Worm (Caenorhabditis elegans) whole organism, L4 larva: ENCODE measurements around the gene F13D11.4.

ENCODE experiments used
- D1046.2 ChIP-seq: fragments of 200-800 bp; sonication (Bioruptor generic); IDR thresholded peaks from 2 replicates; pipeline ENCODE4 v1.3.6; 2022; ENCODE audit warnings: missing genetic modification characterization, missing compliant biosample characterization
- F26F4.8 ChIP-seq: fragments of 200-800 bp; sonication (Bioruptor generic); conservative IDR thresholded peaks from 2 replicates; pipeline ENCODE4 v1.3.6; 2022; ENCODE audit warnings: missing genetic modification characterization, missing compliant biosample characterization
- F37D6.2 ChIP-seq: sonication (generic microtip); optimal IDR thresholded peaks from 2 replicates; lab custom pipeline; 2016; ENCODE audit warnings: mild to moderate bottlenecking, missing genetic modification characterization, missing compliant biosample characterization
- F44E2.7 ChIP-seq: fragments of 200-800 bp; sonication (Bioruptor generic); IDR thresholded peaks from 2 replicates; pipeline ENCODE4 v2.1.2; 2022; ENCODE audit warnings: missing genetic modification characterization, missing compliant biosample characterization
- T20F7.1 ChIP-seq: fragments of 200-800 bp; sonication (Bioruptor generic); optimal IDR thresholded peaks from 2 replicates; lab custom pipeline; 2018; ENCODE audit warnings: mild to moderate bottlenecking, missing genetic modification characterization, missing compliant biosample characterization
- Y48G9A.11 ChIP-seq: fragments of 200-800 bp; sonication (Bioruptor generic); IDR thresholded peaks from 2 replicates; pipeline ENCODE4 v1.3.6; 2022; ENCODE audit warnings: missing genetic modification reagents, missing genetic modification characterization, missing compliant biosample characterization
- Y75B8A.6 ChIP-seq: fragments of 200-800 bp; sonication (Bioruptor generic); IDR thresholded peaks from 2 replicates; pipeline ENCODE4 v1.3.6; 2022; ENCODE audit warnings: missing genetic modification reagents, missing genetic modification characterization, missing compliant biosample characterization
- aha-1 ChIP-seq: fragments of 150-350 bp; peaks from one replicate; lab custom pipeline; 2014; ENCODE audit warnings: missing biosample characterization, missing genetic modification characterization
- arid-1 ChIP-seq: fragments of 200-800 bp; sonication (Bioruptor generic); conservative IDR thresholded peaks from 2 replicates; pipeline ENCODE4 v1.3.6; 2022; ENCODE audit warnings: missing genetic modification reagents, missing genetic modification characterization, missing compliant biosample characterization
- attf-4 ChIP-seq: sonication (generic microtip); optimal IDR thresholded peaks from 3 replicates; lab custom pipeline; 2017; ENCODE audit warnings: missing biosample characterization, missing genetic modification characterization
- ceh-28 ChIP-seq: fragments of 150-350 bp; optimal IDR thresholded peaks from 2 replicates; lab custom pipeline; 2014; ENCODE audit warnings: missing biosample characterization, missing genetic modification reagents, missing genetic modification characterization
- ceh-82 ChIP-seq: sonication (generic microtip); optimal IDR thresholded peaks from 2 replicates; lab custom pipeline; 2017; ENCODE audit warnings: missing biosample characterization, missing genetic modification characterization
- ces-1 ChIP-seq: fragments of 150-350 bp; sonication (generic microtip); optimal IDR thresholded peaks from 4 replicates; lab custom pipeline; 2014; ENCODE audit warnings: missing biosample characterization, missing genetic modification reagents, missing genetic modification characterization
- cey-2 ChIP-seq: sonication (generic microtip); optimal IDR thresholded peaks from 3 replicates; lab custom pipeline; 2017; ENCODE audit warnings: missing genetic modification characterization, mild to moderate bottlenecking, missing compliant biosample characterization, antibody characterized with exemption, borderline replicate concordance; ENCODE audit not compliant: insufficient read depth
- ctbp-1 ChIP-seq: fragments of 200-800 bp; sonication (Bioruptor generic); IDR thresholded peaks from 2 replicates; pipeline ENCODE4 v1.3.6; 2022; ENCODE audit warnings: missing genetic modification reagents, missing genetic modification characterization, missing compliant biosample characterization
- daf-8 ChIP-seq: fragments of 200-800 bp; sonication (Bioruptor generic); IDR thresholded peaks from 2 replicates; pipeline ENCODE4 v1.3.6; 2022; ENCODE audit warnings: missing genetic modification characterization, missing compliant biosample characterization
- duxl-1 ChIP-seq: sonication (generic microtip); optimal IDR thresholded peaks from 2 replicates; lab custom pipeline; 2016; ENCODE audit warnings: mild to moderate bottlenecking, missing genetic modification characterization, moderate library complexity, missing compliant biosample characterization; ENCODE audit not compliant: poor library complexity
- egl-43 ChIP-seq: fragments of 200-800 bp; sonication (Bioruptor generic); IDR thresholded peaks from 2 replicates; pipeline ENCODE4 v1.3.6; 2022; ENCODE audit warnings: missing genetic modification reagents, missing genetic modification characterization, missing compliant biosample characterization
- hlh-11 ChIP-seq: fragments of 200-800 bp; sonication (Bioruptor generic); optimal IDR thresholded peaks from 2 replicates; lab custom pipeline; 2018; ENCODE audit warnings: mild to moderate bottlenecking, missing genetic modification characterization, missing compliant biosample characterization
- hlh-30 ChIP-seq: sonication (generic microtip); optimal IDR thresholded peaks from 2 replicates; lab custom pipeline; 2017; ENCODE audit warnings: antibody characterized with exemption, mild to moderate bottlenecking, missing genetic modification characterization, missing compliant biosample characterization; ENCODE audit not compliant: insufficient read depth
- jun-1 ChIP-seq: fragments of 150-350 bp; optimal IDR thresholded peaks from 2 replicates; lab custom pipeline; 2014; ENCODE audit warnings: missing biosample characterization, missing genetic modification reagents, missing genetic modification characterization
- lim-7 ChIP-seq: fragments of 200-800 bp; sonication (Bioruptor generic); IDR thresholded peaks from 2 replicates; pipeline ENCODE4 v1.3.6; 2022; ENCODE audit warnings: missing genetic modification characterization, missing compliant biosample characterization
- lin-1 ChIP-seq: fragments of 200-800 bp; sonication (Bioruptor generic); IDR thresholded peaks from 2 replicates; pipeline ENCODE4 v1.3.6; 2022; ENCODE audit warnings: missing genetic modification reagents, missing genetic modification characterization, missing compliant biosample characterization
- lin-13 ChIP-seq: fragments of 150-350 bp; optimal IDR thresholded peaks from 2 replicates; lab custom pipeline; 2014; ENCODE audit warnings: missing biosample characterization, missing genetic modification reagents, missing genetic modification characterization
- lin-15B ChIP-seq: fragments of 150-350 bp; sonication (generic microtip); optimal IDR thresholded peaks from 3 replicates; lab custom pipeline; 2014; ENCODE audit warnings: missing biosample characterization, missing genetic modification characterization
- lin-29 ChIP-seq: fragments of 200-800 bp; sonication (Bioruptor generic); IDR thresholded peaks from 2 replicates; pipeline ENCODE4 v1.3.6; 2022; ENCODE audit warnings: missing genetic modification reagents, missing genetic modification characterization, missing compliant biosample characterization
- lin-38 ChIP-seq: fragments of 200-800 bp; sonication (Bioruptor generic); IDR thresholded peaks from 2 replicates; pipeline ENCODE4 v1.3.6; 2022; ENCODE audit warnings: missing genetic modification reagents, missing genetic modification characterization, missing compliant biosample characterization
- lin-39 ChIP-seq: fragments of 150-350 bp; optimal IDR thresholded peaks from 2 replicates; lab custom pipeline; 2014; ENCODE audit warnings: missing biosample characterization, missing genetic modification reagents, missing genetic modification characterization
- mdl-1 ChIP-seq, 2 experiments: fragments of 150-350 bp in 1 of 2; sonication (generic microtip) in 1 of 2; optimal IDR thresholded peaks; 2 replicates each; lab custom pipeline; 2014 to 2017; ENCODE audit warnings: missing biosample characterization in 2 of 2, missing genetic modification characterization in 2 of 2
- mxl-2 ChIP-seq: fragments of 200-800 bp; sonication (Bioruptor generic); conservative IDR thresholded peaks from 2 replicates; pipeline ENCODE4 v1.3.6; 2022; ENCODE audit warnings: missing genetic modification reagents, missing genetic modification characterization, missing compliant biosample characterization
- nhr-10 ChIP-seq: fragments of 150-350 bp; optimal IDR thresholded peaks from 2 replicates; lab custom pipeline; 2014; ENCODE audit warnings: missing biosample characterization, missing genetic modification characterization
- nhr-11 ChIP-seq: fragments of 150-350 bp; optimal IDR thresholded peaks from 2 replicates; lab custom pipeline; 2014; ENCODE audit warnings: missing biosample characterization, missing genetic modification characterization
- nhr-111 ChIP-seq: fragments of 200-800 bp; sonication (Bioruptor generic); optimal IDR thresholded peaks from 2 replicates; lab custom pipeline; 2018; ENCODE audit warnings: mild to moderate bottlenecking, missing genetic modification characterization, missing compliant biosample characterization
- nhr-28 ChIP-seq: fragments of 150-350 bp; optimal IDR thresholded peaks from 2 replicates; lab custom pipeline; 2014; ENCODE audit warnings: missing biosample characterization, missing genetic modification characterization
- nhr-42 ChIP-seq: fragments of 200-800 bp; sonication (Bioruptor generic); IDR thresholded peaks from 2 replicates; pipeline ENCODE4 v1.3.6; 2022; ENCODE audit warnings: missing genetic modification characterization, missing compliant biosample characterization
- nhr-48 ChIP-seq: sonication (generic microtip); optimal IDR thresholded peaks from 2 replicates; lab custom pipeline; 2016; ENCODE audit warnings: mild to moderate bottlenecking, missing genetic modification characterization, missing compliant biosample characterization
- nhr-6 ChIP-seq: fragments of 150-350 bp; optimal IDR thresholded peaks from 2 replicates; lab custom pipeline; 2014; ENCODE audit warnings: missing biosample characterization, missing genetic modification characterization
- nhr-77 ChIP-seq: fragments of 150-350 bp; optimal IDR thresholded peaks from 2 replicates; lab custom pipeline; 2014; ENCODE audit warnings: missing biosample characterization, missing genetic modification characterization
- php-3 ChIP-seq: fragments of 200-800 bp; sonication (Bioruptor generic); IDR thresholded peaks from 2 replicates; pipeline ENCODE4 v1.3.6; 2022; ENCODE audit warnings: missing genetic modification reagents, missing genetic modification characterization, missing compliant biosample characterization
- rbr-2 ChIP-seq: sonication (generic microtip); optimal IDR thresholded peaks from 2 replicates; lab custom pipeline; 2016; ENCODE audit warnings: missing genotype, missing genetic modification characterization, missing compliant biosample characterization
- saeg-2 ChIP-seq: fragments of 200-800 bp; sonication (Bioruptor generic); IDR thresholded peaks from 2 replicates; pipeline ENCODE4 v1.3.6; 2022; ENCODE audit warnings: missing genetic modification reagents, missing genetic modification characterization, missing compliant biosample characterization
- set-16 ChIP-seq: fragments of 200-800 bp; sonication (Bioruptor generic); IDR thresholded peaks from 2 replicates; pipeline ENCODE4 v1.3.6; 2022; ENCODE audit warnings: missing genetic modification reagents, missing genetic modification characterization, missing compliant biosample characterization
- snpc-1.2 ChIP-seq: fragments of 200-800 bp; sonication (Bioruptor generic); IDR thresholded peaks from 2 replicates; pipeline ENCODE4 v1.3.6; 2022; ENCODE audit warnings: missing genetic modification reagents, missing genetic modification characterization, missing compliant biosample characterization
- snpc-4 ChIP-seq: fragments of 150-350 bp; optimal IDR thresholded peaks from 2 replicates; lab custom pipeline; 2014; ENCODE audit warnings: missing biosample characterization, missing genetic modification characterization
- spr-1 ChIP-seq: sonication (generic microtip); optimal IDR thresholded peaks from 2 replicates; lab custom pipeline; 2016; ENCODE audit warnings: mild to moderate bottlenecking, missing genetic modification characterization, missing compliant biosample characterization
- tra-1 ChIP-seq: fragments of 200-800 bp; sonication (Bioruptor generic); IDR thresholded peaks from 2 replicates; pipeline ENCODE4 v1.3.6; 2022; ENCODE audit warnings: missing genetic modification reagents, missing genetic modification characterization, missing compliant biosample characterization
- unc-130 ChIP-seq: sonication (generic microtip); optimal IDR thresholded peaks from 2 replicates; lab custom pipeline; 2016; ENCODE audit warnings: missing genetic modification reagents, missing genetic modification characterization, missing compliant biosample characterization
- unc-39 ChIP-seq: sonication (generic microtip); optimal IDR thresholded peaks from 2 replicates; lab custom pipeline; 2017; ENCODE audit warnings: missing biosample characterization, missing genetic modification characterization
- vab-7 ChIP-seq: fragments of 200-800 bp; sonication (Bioruptor generic); IDR thresholded peaks from 2 replicates; pipeline ENCODE4 v1.3.6; 2022; ENCODE audit warnings: missing genetic modification reagents, missing genetic modification characterization, missing compliant biosample characterization
- zag-1 ChIP-seq: fragments of 150-350 bp; optimal IDR thresholded peaks from 2 replicates; lab custom pipeline; 2014; ENCODE audit warnings: missing biosample characterization, missing genetic modification characterization
- zfp-3 ChIP-seq: fragments of 200-800 bp; sonication (Bioruptor generic); conservative IDR thresholded peaks from 2 replicates; pipeline ENCODE4 v1.3.6; 2022; ENCODE audit warnings: missing genetic modification reagents, missing genetic modification characterization, missing compliant biosample characterization
- zip-11 ChIP-seq: fragments of 200-800 bp; sonication (Bioruptor generic); IDR thresholded peaks from 2 replicates; pipeline ENCODE4 v1.3.6; 2022; ENCODE audit warnings: missing genetic modification characterization, missing compliant biosample characterization
- ztf-7 ChIP-seq: fragments of 150-350 bp; optimal IDR thresholded peaks from 2 replicates; lab custom pipeline; 2014; ENCODE audit warnings: missing biosample characterization, missing genetic modification characterization

F13D11.4 gene

DNA sequence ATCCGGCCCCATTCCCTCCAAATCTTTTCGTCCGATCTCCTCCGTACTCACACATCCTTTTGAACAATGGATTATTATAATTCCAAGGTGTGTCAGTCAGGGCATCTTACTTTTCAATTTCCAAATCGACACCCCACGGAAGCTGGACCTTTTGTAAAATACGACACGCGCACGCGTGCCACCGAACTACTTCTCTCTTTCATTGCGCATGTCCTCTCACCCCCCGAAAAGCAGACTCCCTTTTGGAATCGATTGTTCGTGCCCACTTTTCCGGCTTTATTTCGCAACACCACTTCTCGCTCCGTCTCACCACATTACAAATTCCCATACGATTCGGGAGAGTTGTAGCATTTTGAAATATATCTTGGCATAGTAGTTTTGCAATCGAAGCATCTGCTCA, 12.7 kb upstream of the F13D11.4 start:
- no peak for TF ChIP-seq set-16
- no peak for TF ChIP-seq unc-39
- no peak for TF ChIP-seq nhr-42
- TF ChIP-seq nhr-111 (GFP tag; lab: Kevin White, UChicago), result no peak
- TF ChIP-seq aha-1 (tag; lab: Kevin White, UChicago), result peak; percentile 78
- TF ChIP-seq lin-29 (GFP tag; lab: Robert Waterston, UW), result no peak
- no peak for TF ChIP-seq ceh-82 (tag; lab: Kevin White, UChicago)
- no peak for TF ChIP-seq lin-15B (tag; lab: Kevin White, UChicago)
- no peak for TF ChIP-seq jun-1 (tag; lab: Kevin White, UChicago)
- TF ChIP-seq D1046.2 (GFP tag; lab: Robert Waterston, UW), result no peak
- peak; percentile 46 for TF ChIP-seq ceh-28 (tag; lab: Kevin White, UChicago)
- TF ChIP-seq nhr-48, result no peak
- no peak for TF ChIP-seq nhr-77 (tag; lab: Kevin White, UChicago)
- no peak for TF ChIP-seq nhr-28 (tag; lab: Kevin White, UChicago)
- no peak for TF ChIP-seq vab-7 (GFP tag; lab: Robert Waterston, UW)
- no peak for TF ChIP-seq tra-1 (GFP tag; lab: Robert Waterston, UW)
- no peak for TF ChIP-seq nhr-11 (tag; lab: Kevin White, UChicago)
- no peak for TF ChIP-seq zag-1 (tag; lab: Kevin White, UChicago)
- TF ChIP-seq nhr-6 (tag; lab: Kevin White, UChicago), result no peak
- TF ChIP-seq php-3 (GFP tag; lab: Robert Waterston, UW), result no peak
- no peak for TF ChIP-seq arid-1 (GFP tag; lab: Robert Waterston, UW)
- peak; percentile 16 for TF ChIP-seq F37D6.2 (tag; lab: Kevin White, UChicago)
- no peak for TF ChIP-seq lin-1 (GFP tag; lab: Robert Waterston, UW)
- no peak for TF ChIP-seq Y48G9A.11 (GFP tag; lab: Robert Waterston, UW)
- TF ChIP-seq duxl-1 (tag; lab: Kevin White, UChicago), result no peak
- peak; percentile 75 for TF ChIP-seq egl-43 (GFP tag; lab: Robert Waterston, UW)
- no peak for TF ChIP-seq attf-4 (tag; lab: Kevin White, UChicago)
- peak; percentile 53 for TF ChIP-seq rbr-2 (tag; lab: Kevin White, UChicago)
- TF ChIP-seq mdl-1 (tag; optimal IDR thresholded peaks at IDR 0.05; lab: Kevin White, UChicago), result peak in 1 of 2 experiments; percentile 39
- no peak for TF ChIP-seq T20F7.1 (GFP tag; lab: Kevin White, UChicago)
- peak; percentile 24 for TF ChIP-seq hlh-30
- no peak for TF ChIP-seq unc-130 (GFP tag; lab: Kevin White, UChicago)
- TF ChIP-seq saeg-2 (GFP tag; lab: Robert Waterston, UW), result no peak
- TF ChIP-seq snpc-4, result no peak
- TF ChIP-seq F44E2.7 (GFP tag; lab: Robert Waterston, UW), result no peak
- no peak for TF ChIP-seq Y75B8A.6
- TF ChIP-seq lin-38 (GFP tag; lab: Robert Waterston, UW), result no peak
- TF ChIP-seq lim-7, result no peak
- no peak for TF ChIP-seq F26F4.8
- TF ChIP-seq mxl-2 (GFP tag; lab: Robert Waterston, UW), result no peak
- TF ChIP-seq cey-2 (tag; lab: Kevin White, UChicago), result no peak
- TF ChIP-seq lin-39 (tag; lab: Kevin White, UChicago), result no peak
- no peak for TF ChIP-seq spr-1 (tag; lab: Kevin White, UChicago)
- TF ChIP-seq ctbp-1, result 0 out of 2 replicates have a peak, but pooled peaks have one; percentile 43
- TF ChIP-seq ztf-7 (tag; lab: Kevin White, UChicago), result no peak
- no peak for TF ChIP-seq lin-13
- TF ChIP-seq ces-1 (GFP tag; lab: Kevin White, UChicago), result no peak
- no peak for TF ChIP-seq zip-11 (GFP tag; lab: Robert Waterston, UW)
- TF ChIP-seq daf-8 (GFP tag; lab: Robert Waterston, UW), result no peak
- TF ChIP-seq snpc-1.2, result no peak
- no peak for TF ChIP-seq nhr-10 (tag; lab: Kevin White, UChicago)
- no peak for TF ChIP-seq zfp-3 (GFP tag; lab: Robert Waterston, UW)
- TF ChIP-seq hlh-11 (tag; lab: Kevin White, UChicago), result peak; percentile 7
